Worm (Caenorhabditis elegans): ENCODE measurements around the gene srx-118.

Gene srx-118

ce11 chrII:12494556-12495131, 31.0 kb upstream of the srx-118 start, which contains the start of gene col-85 (continued):
- TF ChIP-seq alr-1 (tag; optimal IDR thresholded peaks at IDR 0.05) (no peak), nhr-11 (tag; optimal IDR thresholded peaks at IDR 0.05) (peak; percentile 8), sma-3 (GFP tag; optimal IDR thresholded peaks at IDR 0.05) (peak; percentile 65), F13H6.1 (tag; optimal IDR thresholded peaks at IDR 0.05) (peak; percentile 67), lin-11 (tag; optimal IDR thresholded peaks at IDR 0.05) (peak; percentile 69)

ce11 chrII:12496981-12497380, 28.6 kb upstream of the srx-118 start, which contains the start of gene T21B4.3:
Gene T21B4.3 (minus strand): TSS chrII:12497081.
- TF ChIP-seq sma-9 (GFP tag; optimal IDR thresholded peaks at IDR 0.05), result no peak
- TF ChIP-seq sma-9 (tag; optimal IDR thresholded peaks at IDR 0.05), result no peak
- no peak for TF ChIP-seq gmeb-1 (tag; optimal IDR thresholded peaks at IDR 0.05)
- TF ChIP-seq ceh-82 (tag; optimal IDR thresholded peaks at IDR 0.05), result no peak
- no peak for TF ChIP-seq F13H6.1 (tag; optimal IDR thresholded peaks at IDR 0.05)
- no peak for TF ChIP-seq ztf-4 (tag; optimal IDR thresholded peaks at IDR 0.05)
- TF ChIP-seq elt-1 (tag; optimal IDR thresholded peaks at IDR 0.05), result no peak

ce11 chrII:12499969-12500368, 25.7 kb upstream of the srx-118 start:
- no peak for TF ChIP-seq sem-4 (tag; optimal IDR thresholded peaks at IDR 0.05)
- no peak for TF ChIP-seq snpc-4 (tag; optimal IDR thresholded peaks at IDR 0.05)
- TF ChIP-seq peb-1 (tag; optimal IDR thresholded peaks at IDR 0.05), result no peak
- no peak for TF ChIP-seq mbf-1 (tag; optimal IDR thresholded peaks at IDR 0.05)
- no peak for TF ChIP-seq C34F6.9 (tag; optimal IDR thresholded peaks at IDR 0.05)
- no peak for TF ChIP-seq fos-1 (tag; optimal IDR thresholded peaks at IDR 0.05)
- no peak for TF ChIP-seq zag-1 (tag; optimal IDR thresholded peaks at IDR 0.05)
- TF ChIP-seq nhr-11 (tag; optimal IDR thresholded peaks at IDR 0.05), result no peak
- TF ChIP-seq unc-55 (GFP tag; optimal IDR thresholded peaks at IDR 0.05), result no peak

ce11 chrII:12502784-12503183, 22.8 kb upstream of the srx-118 start, which contains the start of gene ador-1:
Gene ador-1 (minus strand): TSS chrII:12502884.
- no peak for TF ChIP-seq crh-2 (tag; optimal IDR thresholded peaks at IDR 0.05)
- TF ChIP-seq peb-1 (tag; optimal IDR thresholded peaks at IDR 0.05), result no peak
- no peak for TF ChIP-seq nhr-25 (tag; optimal IDR thresholded peaks at IDR 0.05)
- TF ChIP-seq nhr-237 (tag; optimal IDR thresholded peaks at IDR 0.05), result no peak
- no peak for TF ChIP-seq C34F6.9 (tag; optimal IDR thresholded peaks at IDR 0.05)
- no peak for TF ChIP-seq elt-3 (tag; optimal IDR thresholded peaks at IDR 0.05)
- no peak for TF ChIP-seq dmd-4 (tag; optimal IDR thresholded peaks at IDR 0.05)
- TF ChIP-seq blmp-1 (tag; optimal IDR thresholded peaks at IDR 0.05; ENCODE audit: insufficient read depth), result no peak
- TF ChIP-seq R02D3.7 (tag; optimal IDR thresholded peaks at IDR 0.05), result no peak
- TF ChIP-seq zag-1 (tag; optimal IDR thresholded peaks at IDR 0.05), result no peak
- TF ChIP-seq lin-11 (tag; optimal IDR thresholded peaks at IDR 0.05), result no peak
- TF ChIP-seq mbf-1 (tag; optimal IDR thresholded peaks at IDR 0.05), result no peak
- TF ChIP-seq skn-1 (tag; optimal IDR thresholded peaks at IDR 0.05), result no peak
- no peak for TF ChIP-seq Y55F3AM.14 (GFP tag; optimal IDR thresholded peaks at IDR 0.05)
- TF ChIP-seq lin-39 (tag; optimal IDR thresholded peaks at IDR 0.05), result no peak

ce11 chrII:12506511-12506910, 19.1 kb upstream of the srx-118 start:
- no peak for TF ChIP-seq elt-1 (tag; optimal IDR thresholded peaks at IDR 0.05)
- no peak for TF ChIP-seq unc-39 (tag; optimal IDR thresholded peaks at IDR 0.05)
- TF ChIP-seq sma-9 (GFP tag; optimal IDR thresholded peaks at IDR 0.05), result no peak
- no peak for TF ChIP-seq sma-9 (tag; optimal IDR thresholded peaks at IDR 0.05)
- no peak for TF ChIP-seq nhr-21 (tag; optimal IDR thresholded peaks at IDR 0.05)
- no peak for TF ChIP-seq nhr-6 (tag; optimal IDR thresholded peaks at IDR 0.05)
- TF ChIP-seq sem-4 (tag; optimal IDR thresholded peaks at IDR 0.05), result no peak
- no peak for TF ChIP-seq lin-13 (GFP tag; optimal IDR thresholded peaks at IDR 0.05)
- no peak for TF ChIP-seq dmd-4 (tag; optimal IDR thresholded peaks at IDR 0.05)
- TF ChIP-seq ztf-4 (tag; optimal IDR thresholded peaks at IDR 0.05), result no peak
- TF ChIP-seq crh-2 (tag; optimal IDR thresholded peaks at IDR 0.05), result no peak
- no peak for TF ChIP-seq F13H6.1 (tag; optimal IDR thresholded peaks at IDR 0.05)

ce11 chrII:12507038-12507437, 18.6 kb upstream of the srx-118 start, which contains the start of gene srh-68:
Gene srh-68 (plus strand): TSS chrII:12507338.
- no peak for TF ChIP-seq mdl-1 (tag; optimal IDR thresholded peaks at IDR 0.05)
- no peak for TF ChIP-seq sma-9 (GFP tag; optimal IDR thresholded peaks at IDR 0.05)
- TF ChIP-seq sma-9 (tag; optimal IDR thresholded peaks at IDR 0.05), result no peak
- TF ChIP-seq nhr-12 (tag; optimal IDR thresholded peaks at IDR 0.05), result no peak
- TF ChIP-seq ZK546.5 (tag; optimal IDR thresholded peaks at IDR 0.05), result no peak
- no peak for TF ChIP-seq R02D3.7 (tag; optimal IDR thresholded peaks at IDR 0.05)
- TF ChIP-seq skn-1 (tag; optimal IDR thresholded peaks at IDR 0.05), result no peak
- TF ChIP-seq nhr-77 (tag; optimal IDR thresholded peaks at IDR 0.05), result no peak
- no peak for TF ChIP-seq alr-1 (tag; optimal IDR thresholded peaks at IDR 0.05)
- TF ChIP-seq nhr-10 (tag; optimal IDR thresholded peaks at IDR 0.05), result no peak
- no peak for TF ChIP-seq nhr-6 (tag; optimal IDR thresholded peaks at IDR 0.05)
- no peak for TF ChIP-seq C34F6.9 (tag; optimal IDR thresholded peaks at IDR 0.05)
- no peak for TF ChIP-seq crh-2 (tag; optimal IDR thresholded peaks at IDR 0.05)
- no peak for TF ChIP-seq sem-4 (tag; optimal IDR thresholded peaks at IDR 0.05)
- TF ChIP-seq lsy-2 (tag; optimal IDR thresholded peaks at IDR 0.05), result no peak
- no peak for TF ChIP-seq Y55F3AM.14 (GFP tag; optimal IDR thresholded peaks at IDR 0.05)
- no peak for TF ChIP-seq nhr-23 (tag; optimal IDR thresholded peaks at IDR 0.05)
- no peak for TF ChIP-seq lin-11 (tag; optimal IDR thresholded peaks at IDR 0.05)
- no peak for TF ChIP-seq ztf-11 (tag; optimal IDR thresholded peaks at IDR 0.05)
- TF ChIP-seq blmp-1 (tag; optimal IDR thresholded peaks at IDR 0.05; ENCODE audit: insufficient read depth), result no peak

Measured in whole organism, L2 larva.